Worm (Caenorhabditis elegans): Measurements from ENCODE around the gene ZC204.14.
"Not testable (repeated sequence)": the region's sequence is repeated elsewhere in the genome, so short reads cannot be mapped to it uniquely, and the experiment has no call there.

The ZC204.14 gene

DNA sequence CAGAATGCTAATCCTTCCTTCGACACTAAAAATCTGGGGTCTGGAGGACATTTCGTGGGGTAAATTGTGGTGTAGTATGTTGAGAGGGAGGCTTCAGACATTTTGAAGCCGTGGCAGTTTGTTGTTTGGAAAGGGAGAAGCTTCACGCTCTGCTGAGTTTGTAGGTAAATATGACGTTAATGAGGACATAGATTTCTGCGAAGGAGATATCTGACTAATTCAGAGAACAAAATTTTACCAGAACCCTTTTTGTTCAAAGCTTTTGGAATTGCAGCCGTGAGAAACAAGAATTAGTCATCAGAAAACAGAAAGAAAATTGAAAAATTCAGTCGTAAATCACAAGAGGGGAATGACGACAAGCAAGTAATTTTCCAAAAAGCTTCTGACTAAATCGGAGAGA, 22.3 kb downstream of the ZC204.14 start, which contains the start of gene srh-72:
TSS of gene srh-72 (minus strand) at position 101 of the 400 bp plus-strand sequence.
- TF ChIP-seq him-1 (tag; optimal IDR thresholded peaks at IDR 0.05), result no peak

DNA sequence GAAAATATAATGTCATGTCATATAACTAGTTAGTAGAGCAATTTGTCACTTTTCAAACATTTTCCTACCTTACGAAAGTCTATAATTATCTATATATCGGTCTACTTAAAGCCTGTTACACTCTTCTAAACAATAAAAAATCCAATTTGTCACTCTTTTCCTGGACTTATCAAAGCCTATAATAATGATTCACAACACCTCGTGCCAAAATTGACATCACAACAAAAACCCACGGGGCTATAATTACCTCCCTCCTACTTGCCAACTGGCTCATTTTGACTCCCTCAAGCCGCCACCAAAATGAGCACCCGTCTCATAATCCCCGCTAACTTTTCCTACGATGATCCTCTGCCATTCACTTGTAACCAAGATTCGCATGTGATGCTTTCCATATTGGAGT, 26.4 kb downstream of the ZC204.14 start, which contains the start of gene srg-20:
TSS of gene srg-20 (plus strand) at position 301 of the 400 bp plus-strand sequence.
- TF ChIP-seq W03F9.2, him-1, dao-5 (tag; optimal IDR thresholded peaks at IDR 0.05): not testable (repeated sequence)

DNA sequence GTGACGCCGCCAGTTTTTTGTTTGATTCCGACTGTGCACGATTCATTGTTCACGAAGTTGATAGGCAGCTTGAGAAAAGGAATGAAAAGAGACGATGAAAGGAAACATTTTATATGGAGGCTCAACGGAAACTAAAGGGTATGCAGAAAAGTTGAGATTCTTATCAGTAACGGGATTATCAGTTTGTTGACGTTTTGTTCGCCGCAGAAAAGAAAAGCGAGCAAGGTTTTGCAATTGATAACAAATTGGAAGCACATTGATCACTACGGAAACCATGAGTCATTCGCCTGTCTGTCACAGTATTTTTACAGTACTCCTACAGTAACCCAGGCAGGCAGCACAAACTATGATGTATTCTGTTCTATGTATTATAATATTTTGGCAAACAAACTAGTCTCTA, 26.8 kb downstream of the ZC204.14 start:
- no peak for TF ChIP-seq dao-5 (tag; optimal IDR thresholded peaks at IDR 0.05)
- TF ChIP-seq W03F9.2 (tag; optimal IDR thresholded peaks at IDR 0.05), result no peak
- TF ChIP-seq him-1 (tag; optimal IDR thresholded peaks at IDR 0.05), result no peak

DNA sequence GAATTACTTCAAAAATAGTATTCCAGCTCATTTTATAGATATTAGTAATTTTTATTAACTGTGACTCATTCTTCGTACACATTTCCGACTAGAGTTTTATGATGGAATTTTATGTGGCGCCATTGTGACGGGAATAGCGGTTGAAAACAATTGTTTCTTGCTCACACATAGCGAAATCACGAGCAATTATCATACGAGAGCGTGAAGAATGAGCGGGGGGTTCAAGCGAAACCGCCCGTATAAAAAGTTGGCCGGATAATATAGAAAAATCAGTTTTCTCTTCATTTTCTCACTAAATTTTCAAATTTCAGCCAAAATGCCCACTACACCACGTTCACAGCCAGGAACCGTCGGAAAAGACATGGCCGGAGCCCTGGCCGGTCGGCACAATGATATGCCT, 29.3 kb downstream of the ZC204.14 start, which contains the start of gene C08E3.1:
TSS of gene C08E3.1 (plus strand) at position 301 of the 400 bp plus-strand sequence.
- not testable (repeated sequence) for TF ChIP-seq W03F9.2, him-1, dao-5 (tag; optimal IDR thresholded peaks at IDR 0.05)

- not testable (repeated sequence) for TF ChIP-seq W03F9.2, him-1, dao-5 (tag; optimal IDR thresholded peaks at IDR 0.05)
Measured at ce11 chrII:1632216-1632615, 30.5 kb downstream of the ZC204.14 start, which contains the start of gene C08E3.13. C08E3.13 (minus strand) TSS chrII:1632316.

- not testable (repeated sequence) for TF ChIP-seq W03F9.2, dao-5, him-1 (tag; optimal IDR thresholded peaks at IDR 0.05)
Measured at ce11 chrII:1627783-1628182, 35.0 kb downstream of the ZC204.14 start, which contains the start of gene C08E3.15. C08E3.15 (minus strand) TSS chrII:1627883.

ce11 chrII:1625666-1626065, 37.1 kb downstream of the ZC204.14 start, which contains the start of gene C08E3.14:
C08E3.14 (plus strand) TSS chrII:1625966.
- TF ChIP-seq him-1 (tag; optimal IDR thresholded peaks at IDR 0.05), result no peak
- no peak for TF ChIP-seq dao-5 (tag; optimal IDR thresholded peaks at IDR 0.05)
- TF ChIP-seq W03F9.2 (tag; optimal IDR thresholded peaks at IDR 0.05), result no peak

DNA sequence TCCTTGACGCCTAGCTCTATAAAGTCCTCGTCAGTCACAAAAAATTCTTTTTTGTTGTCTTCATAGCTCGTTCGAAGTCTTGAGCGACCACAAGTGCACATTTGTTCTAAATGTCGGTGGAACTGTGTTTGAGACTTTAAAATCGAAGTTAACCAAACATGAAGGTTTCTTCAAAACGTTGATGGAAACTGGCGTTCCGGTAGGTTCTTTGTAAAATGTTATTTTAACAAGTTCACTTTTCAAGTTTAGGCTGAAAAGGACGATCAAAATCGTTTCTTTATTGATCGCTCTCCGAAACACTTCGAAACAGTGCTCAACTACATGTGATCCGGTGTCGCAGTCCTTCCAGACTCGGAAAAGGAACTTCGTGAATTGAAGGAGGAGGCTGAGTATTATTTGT, 38.2 kb downstream of the ZC204.14 start, which contains the start of gene fbxa-160:
TSS of gene fbxa-160 (minus strand) at position 101 of the 400 bp plus-strand sequence.
- TF ChIP-seq him-1 (tag; optimal IDR thresholded peaks at IDR 0.05), result no peak
- no peak for TF ChIP-seq dao-5 (tag; optimal IDR thresholded peaks at IDR 0.05)
- TF ChIP-seq W03F9.2 (tag; optimal IDR thresholded peaks at IDR 0.05), result no peak

DNA sequence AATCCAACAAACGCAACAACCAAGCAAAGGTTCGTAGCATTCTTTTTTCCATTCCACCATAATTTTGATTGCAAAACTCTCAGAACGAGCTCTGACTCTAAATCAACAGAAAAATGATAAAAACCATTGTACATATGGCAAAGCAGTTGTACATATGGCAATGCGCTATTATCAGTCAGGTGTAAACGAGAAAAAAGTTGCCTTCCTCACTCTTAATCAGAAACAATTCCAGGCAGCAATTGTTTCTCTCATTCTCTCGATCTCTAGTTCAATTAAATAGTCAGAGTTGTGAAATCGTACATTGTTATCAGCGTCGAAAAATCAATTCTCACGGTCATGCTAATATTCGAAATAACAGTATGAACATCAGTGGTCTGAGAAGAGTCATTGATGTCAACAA, 41.0 kb downstream of the ZC204.14 start:
- no peak for TF ChIP-seq W03F9.2 (tag; optimal IDR thresholded peaks at IDR 0.05)
- no peak for TF ChIP-seq him-1 (tag; optimal IDR thresholded peaks at IDR 0.05)
- no peak for TF ChIP-seq dao-5 (tag; optimal IDR thresholded peaks at IDR 0.05)

DNA sequence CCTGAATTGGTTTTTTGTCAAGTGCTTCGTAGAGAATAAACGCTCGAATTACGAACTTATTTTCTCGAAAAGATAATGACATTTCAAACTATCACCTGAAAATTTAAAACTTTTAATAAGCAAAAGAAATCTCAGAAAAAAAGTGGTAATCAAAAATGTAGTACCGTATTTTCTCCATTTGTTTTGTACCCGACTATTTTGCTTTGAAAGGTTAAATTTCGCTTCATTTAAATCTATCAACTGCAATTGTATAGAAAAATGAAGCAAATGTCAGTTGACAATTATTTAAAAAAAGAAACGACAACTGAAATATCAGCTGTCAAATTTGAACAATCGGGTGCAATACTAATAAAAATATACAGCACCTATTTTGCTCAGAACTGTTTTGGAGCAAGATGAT, 41.6 kb downstream of the ZC204.14 start, which contains the start of gene fbxa-158:
TSS of gene fbxa-158 (minus strand) at position 101 of the 400 bp plus-strand sequence.
- TF ChIP-seq dao-5 (tag; optimal IDR thresholded peaks at IDR 0.05) (no peak), him-1 (tag; optimal IDR thresholded peaks at IDR 0.05) (no peak), W03F9.2 (tag; optimal IDR thresholded peaks at IDR 0.05) (no peak)

- TF ChIP-seq W03F9.2 (tag; optimal IDR thresholded peaks at IDR 0.05), result no peak
- no peak for TF ChIP-seq him-1 (tag; optimal IDR thresholded peaks at IDR 0.05)
- TF ChIP-seq dao-5 (tag; optimal IDR thresholded peaks at IDR 0.05), result no peak
Measured at ce11 chrII:1618948-1619347, 43.8 kb downstream of the ZC204.14 start, which contains the start of gene fbxa-166. fbxa-166 (minus strand) TSS chrII:1619048.

- TF ChIP-seq W03F9.2 (tag; optimal IDR thresholded peaks at IDR 0.05) (no peak), dao-5 (tag; optimal IDR thresholded peaks at IDR 0.05) (no peak), him-1 (tag; optimal IDR thresholded peaks at IDR 0.05) (no peak)
Measured at ce11 chrII:1616382-1616781, 46.4 kb downstream of the ZC204.14 start, which contains the start of gene fbxa-165. fbxa-165 (minus strand) TSS chrII:1616482.

DNA sequence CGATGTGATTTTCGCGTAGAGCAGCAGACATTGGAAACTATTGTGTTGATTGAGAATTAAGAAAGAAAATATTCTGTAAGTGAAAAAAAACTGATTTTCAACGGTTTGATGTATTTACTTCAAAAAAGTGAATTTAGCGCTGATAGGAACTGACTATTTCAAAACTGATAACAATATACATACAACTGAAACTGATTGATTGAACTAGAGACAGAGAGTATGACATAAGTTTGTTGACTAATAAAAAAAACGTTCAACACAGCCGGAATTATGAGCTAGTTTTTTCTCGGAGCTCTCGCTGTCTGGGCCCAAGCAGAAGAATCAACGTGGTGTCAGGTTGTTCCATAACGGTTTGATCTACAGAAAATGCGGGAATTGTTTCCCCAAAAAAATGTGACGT, 48.8 kb downstream of the ZC204.14 start, which contains the start of gene fbxa-164:
TSS of gene fbxa-164 (minus strand) at position 101 of the 400 bp plus-strand sequence.
- TF ChIP-seq dao-5 (tag; optimal IDR thresholded peaks at IDR 0.05) (no peak), him-1 (tag; optimal IDR thresholded peaks at IDR 0.05) (no peak), W03F9.2 (tag; optimal IDR thresholded peaks at IDR 0.05) (no peak)
